Worm (Caenorhabditis elegans) whole organism, late embryonic: ENCODE results near the gene msp-78.

Experiments used
- C08G9.2 ChIP-seq: sonication (generic microtip); optimal IDR thresholded peaks from 2 replicates; lab custom pipeline; 2016; ENCODE audit warnings: mild to moderate bottlenecking, missing genetic modification characterization, moderate library complexity, missing compliant biosample characterization
- C38D4.7 ChIP-seq: fragments of 200-800 bp; sonication (Bioruptor generic); optimal IDR thresholded peaks from 2 replicates; lab custom pipeline; 2018; ENCODE audit warnings: mild to moderate bottlenecking, missing genetic modification characterization, moderate library complexity, missing compliant biosample characterization
- K02D7.2 ChIP-seq: sonication (generic microtip); optimal IDR thresholded peaks from 2 replicates; lab custom pipeline; 2017; ENCODE audit warnings: mild to moderate bottlenecking, missing genetic modification characterization, missing compliant biosample characterization
- ama-1 ChIP-seq: fragments of 150-350 bp; optimal IDR thresholded peaks from 2 replicates; lab custom pipeline; 2014
- ceh-14 ChIP-seq: sonication (generic microtip); optimal IDR thresholded peaks from 2 replicates; lab custom pipeline; 2016; ENCODE audit warnings: missing genotype, missing genetic modification characterization, missing compliant biosample characterization
- ceh-18 ChIP-seq: sonication (generic microtip); optimal IDR thresholded peaks from 2 replicates; lab custom pipeline; 2016; ENCODE audit warnings: missing genetic modification characterization, missing compliant biosample characterization
- ceh-2 ChIP-seq: sonication (generic microtip); optimal IDR thresholded peaks from 2 replicates; lab custom pipeline; 2016; ENCODE audit warnings: missing genotype, missing genetic modification characterization, missing compliant biosample characterization
- ceh-22 ChIP-seq: sonication (generic microtip); optimal IDR thresholded peaks from 2 replicates; lab custom pipeline; 2017; ENCODE audit warnings: missing biosample characterization, missing genetic modification characterization
- ceh-24 ChIP-seq: sonication (generic microtip); optimal IDR thresholded peaks from 2 replicates; lab custom pipeline; 2016; ENCODE audit warnings: mild to moderate bottlenecking, missing genetic modification characterization, missing compliant biosample characterization
- ceh-30 ChIP-seq: fragments of 150-350 bp; optimal IDR thresholded peaks from 2 replicates; lab custom pipeline; 2014; ENCODE audit warnings: missing biosample characterization, missing genetic modification characterization
- ceh-31 ChIP-seq: sonication (generic microtip); optimal IDR thresholded peaks from 2 replicates; lab custom pipeline; 2016; ENCODE audit warnings: missing genetic modification characterization, missing compliant biosample characterization
- ceh-34 ChIP-seq: sonication (generic microtip); optimal IDR thresholded peaks from 2 replicates; lab custom pipeline; 2016; ENCODE audit warnings: mild to moderate bottlenecking, missing genetic modification characterization, missing compliant biosample characterization
- ceh-48 ChIP-seq: sonication (generic microtip); optimal IDR thresholded peaks from 2 replicates; lab custom pipeline; 2016; ENCODE audit warnings: missing genetic modification characterization, inconsistent platforms, missing compliant biosample characterization
- dmd-4 ChIP-seq: sonication (generic microtip); optimal IDR thresholded peaks from 2 replicates; lab custom pipeline; 2016; ENCODE audit warnings: borderline replicate concordance, missing genetic modification characterization, missing compliant biosample characterization
- eyg-1 ChIP-seq: sonication (generic microtip); optimal IDR thresholded peaks from 2 replicates; lab custom pipeline; 2016; ENCODE audit warnings: missing genotype, missing genetic modification characterization, missing compliant biosample characterization
- fax-1 ChIP-seq: sonication (generic microtip); optimal IDR thresholded peaks from 2 replicates; lab custom pipeline; 2016; ENCODE audit warnings: missing genotype, missing genetic modification characterization, missing compliant biosample characterization
- fkh-6 ChIP-seq: sonication (generic microtip); optimal IDR thresholded peaks from 2 replicates; lab custom pipeline; 2016; ENCODE audit warnings: missing genetic modification characterization, missing compliant biosample characterization
- gmeb-2 ChIP-seq: sonication (generic microtip); optimal IDR thresholded peaks from 2 replicates; lab custom pipeline; 2016; ENCODE audit warnings: missing genetic modification characterization, inconsistent platforms, missing compliant biosample characterization
- hlh-6 ChIP-seq: sonication (generic microtip); optimal IDR thresholded peaks from 2 replicates; lab custom pipeline; 2016; ENCODE audit warnings: missing genotype, missing genetic modification characterization, missing compliant biosample characterization
- hlh-8 ChIP-seq: sonication (generic microtip); optimal IDR thresholded peaks from 2 replicates; lab custom pipeline; 2016; ENCODE audit warnings: missing genotype, missing genetic modification characterization, missing compliant biosample characterization
- lim-6 ChIP-seq: sonication (generic microtip); optimal IDR thresholded peaks from 2 replicates; lab custom pipeline; 2016; ENCODE audit warnings: missing genetic modification characterization, missing compliant biosample characterization
- mec-3 ChIP-seq: sonication (generic microtip); optimal IDR thresholded peaks from 2 replicates; lab custom pipeline; 2016; ENCODE audit warnings: borderline replicate concordance, missing genetic modification characterization, missing compliant biosample characterization
- nfya-1 ChIP-seq: sonication (generic microtip); optimal IDR thresholded peaks from 2 replicates; lab custom pipeline; 2017; ENCODE audit warnings: missing genetic modification characterization, mild to moderate bottlenecking, missing compliant biosample characterization, antibody characterized with exemption, moderate library complexity
- nhr-11 ChIP-seq: fragments of 150-350 bp; optimal IDR thresholded peaks from 2 replicates; lab custom pipeline; 2014; ENCODE audit warnings: missing biosample characterization, missing genetic modification characterization
- npax-4 ChIP-seq: sonication (generic microtip); optimal IDR thresholded peaks from 2 replicates; lab custom pipeline; 2016; ENCODE audit warnings: missing genetic modification characterization, missing compliant biosample characterization
- odd-2 ChIP-seq: sonication (generic microtip); optimal IDR thresholded peaks from 2 replicates; lab custom pipeline; 2017; ENCODE audit warnings: antibody characterized with exemption, mild to moderate bottlenecking, missing genetic modification characterization, missing compliant biosample characterization
- pat-9 ChIP-seq: fragments of 200-800 bp; sonication (Bioruptor generic); optimal IDR thresholded peaks from 2 replicates; lab custom pipeline; 2018; ENCODE audit warnings: mild to moderate bottlenecking, missing genetic modification characterization, moderate library complexity, missing compliant biosample characterization
- pax-1 ChIP-seq: fragments of 150-350 bp; optimal IDR thresholded peaks from 2 replicates; lab custom pipeline; 2014; ENCODE audit warnings: missing biosample characterization, missing genetic modification characterization
- pha-2 ChIP-seq: sonication (generic microtip); optimal IDR thresholded peaks from 2 replicates; lab custom pipeline; 2017; ENCODE audit warnings: mild to moderate bottlenecking, missing genetic modification characterization, missing compliant biosample characterization
- pqm-1 ChIP-seq: sonication (generic microtip); optimal IDR thresholded peaks from 2 replicates; lab custom pipeline; 2016; ENCODE audit warnings: missing genetic modification characterization, missing compliant biosample characterization
- ref-2 ChIP-seq: sonication (generic microtip); optimal IDR thresholded peaks from 2 replicates; lab custom pipeline; 2016; ENCODE audit warnings: missing genetic modification characterization, missing compliant biosample characterization
- rnt-1 ChIP-seq: sonication (generic microtip); optimal IDR thresholded peaks from 2 replicates; lab custom pipeline; 2016; ENCODE audit warnings: missing genetic modification characterization, missing compliant biosample characterization
- sox-4 ChIP-seq: sonication (generic microtip); optimal IDR thresholded peaks from 2 replicates; lab custom pipeline; 2017; ENCODE audit warnings: mild to moderate bottlenecking, missing genetic modification characterization, inconsistent platforms, missing compliant biosample characterization
- syd-9 ChIP-seq: sonication (generic microtip); optimal IDR thresholded peaks from 2 replicates; lab custom pipeline; 2016; ENCODE audit warnings: mild to moderate bottlenecking, missing genetic modification characterization, moderate library complexity, missing compliant biosample characterization
- tbx-2 ChIP-seq: sonication (generic microtip); optimal IDR thresholded peaks from 2 replicates; lab custom pipeline; 2016; ENCODE audit warnings: missing genetic modification characterization, missing compliant biosample characterization
- ztf-16 ChIP-seq: sonication (generic microtip); optimal IDR thresholded peaks from 2 replicates; lab custom pipeline; 2017; ENCODE audit warnings: missing genetic modification characterization, missing compliant biosample characterization

The msp-78 gene

DNA sequence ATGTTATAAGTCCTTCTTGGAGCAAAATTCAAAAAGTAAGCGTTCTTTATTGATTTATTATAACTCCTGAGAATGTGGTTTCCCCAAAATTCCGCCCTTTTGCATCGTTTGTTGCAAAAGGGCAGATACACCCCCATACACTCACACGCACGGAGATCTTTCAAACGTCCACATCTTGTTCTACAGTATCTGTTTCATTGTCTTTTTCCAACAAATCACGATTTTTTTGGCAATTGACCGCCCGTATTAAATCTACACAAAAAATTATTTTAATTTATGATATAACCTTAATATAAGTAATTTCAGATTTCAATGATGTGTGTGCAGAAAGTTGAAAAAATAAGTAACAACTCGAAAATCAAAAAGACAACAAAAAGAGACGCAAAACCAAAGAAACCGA lies 19.6 kb downstream of the msp-78 start, which contains the start of gene T13F2.4:
Gene T13F2.4 (plus strand): TSS at position 301 of the 400 bp plus-strand sequence.
- TF ChIP-seq nhr-11 (tag; lab: Kevin White, UChicago) (no peak), ceh-34 (tag; lab: Kevin White, UChicago) (no peak), ceh-24 (no peak), lim-6 (no peak), ztf-16 (no peak), ceh-14 (tag; lab: Kevin White, UChicago) (no peak), ceh-48 (tag; lab: Kevin White, UChicago) (no peak), npax-4 (tag; lab: Kevin White, UChicago) (no peak), syd-9 (tag; lab: Kevin White, UChicago) (no peak), ceh-18 (tag; lab: Kevin White, UChicago) (no peak)

DNA sequence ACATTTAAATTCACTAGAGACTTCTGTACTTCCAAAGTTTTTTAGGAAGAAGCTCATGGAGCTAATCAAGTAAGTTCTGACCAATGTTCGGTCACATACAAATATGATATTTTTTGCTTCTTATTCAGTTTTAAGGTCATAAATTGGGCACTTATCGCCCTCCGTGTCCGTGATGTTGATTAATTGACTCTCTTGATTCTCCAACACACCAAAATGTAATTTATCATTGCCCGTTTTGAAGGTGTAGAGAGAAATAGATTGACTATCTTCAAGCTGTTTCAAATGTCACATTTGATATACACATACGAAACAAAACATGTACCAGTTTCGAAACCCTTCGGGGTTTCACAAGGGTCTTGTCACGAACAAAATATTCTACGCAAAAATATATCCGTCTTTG lies 20.9 kb downstream of the msp-78 start:
- TF ChIP-seq rnt-1 (tag; lab: Kevin White, UChicago) (no peak), dmd-4 (no peak), pax-1 (tag; lab: Kevin White, UChicago) (no peak), pha-2 (no peak), ceh-31 (no peak), C38D4.7 (no peak), npax-4 (tag; lab: Kevin White, UChicago) (no peak), mec-3 (tag; lab: Kevin White, UChicago) (no peak), fax-1 (tag; lab: Kevin White, UChicago) (no peak), ceh-2 (tag; lab: Kevin White, UChicago) (no peak), lim-6 (no peak)

- TF ChIP-seq pha-2 (no peak), nfya-1 (no peak), hlh-8 (tag; lab: Kevin White, UChicago) (no peak), odd-2 (no peak), C08G9.2 (tag; lab: Kevin White, UChicago) (no peak), fkh-6 (tag; lab: Kevin White, UChicago) (no peak), C38D4.7 (no peak), ama-1 (lab: Kevin White, UChicago) (no peak), gmeb-2 (no peak)
These were observed 25.4 kb downstream of the msp-78 start for ce11 chrIV:9795250-9795649.

DNA sequence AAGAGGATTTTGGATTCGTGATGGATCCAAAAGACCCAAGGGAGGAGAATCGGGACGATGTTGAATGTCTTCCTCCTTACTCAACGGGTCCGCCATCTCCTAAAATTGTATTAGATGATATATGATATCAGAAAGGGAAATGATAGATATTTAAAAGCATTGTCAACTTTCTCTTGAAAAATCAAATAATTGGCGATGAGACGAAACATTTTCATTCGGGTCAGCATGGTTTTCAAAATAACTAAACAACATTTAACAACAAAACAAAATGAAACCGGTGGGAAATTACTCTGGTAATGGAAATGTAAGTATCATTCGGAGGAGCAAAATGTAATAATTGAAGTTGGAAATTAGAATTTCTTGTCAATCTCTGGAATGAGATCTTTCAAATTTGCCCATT lies 26.6 kb downstream of the msp-78 start, which contains the start of gene pis-1:
Gene pis-1 (minus strand): TSS at position 101 of the 400 bp plus-strand sequence.
- no peak for TF ChIP-seq dmd-4
- TF ChIP-seq pqm-1 (tag; lab: Kevin White, UChicago) = no peak
- TF ChIP-seq fax-1 (tag; lab: Kevin White, UChicago) = no peak
- TF ChIP-seq fkh-6 (tag; lab: Kevin White, UChicago) = no peak
- no peak for TF ChIP-seq nhr-11 (tag; lab: Kevin White, UChicago)
- no peak for TF ChIP-seq ceh-24
- TF ChIP-seq pat-9 (tag; lab: Kevin White, UChicago) = no peak
- no peak for TF ChIP-seq sox-4 (tag; lab: Kevin White, UChicago)
- TF ChIP-seq ref-2 (tag; lab: Kevin White, UChicago) = no peak
- no peak for TF ChIP-seq ceh-22 (tag; lab: Kevin White, UChicago)
- TF ChIP-seq tbx-2 = no peak
- no peak for TF ChIP-seq ceh-14 (tag; lab: Kevin White, UChicago)
- TF ChIP-seq hlh-8 (tag; lab: Kevin White, UChicago) = no peak
- no peak for TF ChIP-seq ceh-30 (tag; lab: Kevin White, UChicago)
- TF ChIP-seq hlh-6 = no peak
- TF ChIP-seq eyg-1 (tag; lab: Kevin White, UChicago) = no peak
- TF ChIP-seq K02D7.2 (tag; lab: Kevin White, UChicago) = no peak
- TF ChIP-seq, all 69 proteins: peak for 0
